Worm (Caenorhabditis elegans): ENCODE data around the gene vit-5.

The vit-5 gene

ce11 chrX:3380167-3380566 is 23.1 kb upstream of the vit-5 start, which contains the start of gene ZK563.7:
Gene ZK563.7 (plus strand): TSS chrX:3380467.
- TF ChIP-seq egl-5 (tag; optimal IDR thresholded peaks at IDR 0.05) (no peak), daf-12 (tag; optimal IDR thresholded peaks at IDR 0.05) (no peak), nhr-76 (tag; optimal IDR thresholded peaks at IDR 0.05) (no peak)

- TF ChIP-seq fkh-2 (tag; optimal IDR thresholded peaks at IDR 0.05): no peak
- no peak for TF ChIP-seq mdl-1 (tag; optimal IDR thresholded peaks at IDR 0.05)
- no peak for TF ChIP-seq lin-39 (tag; optimal IDR thresholded peaks at IDR 0.05)
- no peak for TF ChIP-seq daf-12 (tag; optimal IDR thresholded peaks at IDR 0.05)
- TF ChIP-seq nhr-77 (tag; optimal IDR thresholded peaks at IDR 0.05): no peak
- no peak for TF ChIP-seq egl-5 (tag; optimal IDR thresholded peaks at IDR 0.05)
- no peak for TF ChIP-seq pha-4 (tag; optimal IDR thresholded peaks at IDR 0.05)
- TF ChIP-seq elt-3 (tag; optimal IDR thresholded peaks at IDR 0.05): no peak
- no peak for TF ChIP-seq ceh-9 (tag; optimal IDR thresholded peaks at IDR 0.05)
- no peak for TF ChIP-seq mml-1 (tag; optimal IDR thresholded peaks at IDR 0.05)
- no peak for TF ChIP-seq nhr-67 (tag; optimal IDR thresholded peaks at IDR 0.05)
- TF ChIP-seq nhr-25 (tag; optimal IDR thresholded peaks at IDR 0.05): no peak
- TF ChIP-seq aly-2 (tag; optimal IDR thresholded peaks at IDR 0.05): no peak
- no peak for TF ChIP-seq sea-2 (GFP tag; optimal IDR thresholded peaks at IDR 0.05)
- TF ChIP-seq nhr-23 (tag; optimal IDR thresholded peaks at IDR 0.05): no peak
- TF ChIP-seq zag-1 (tag; optimal IDR thresholded peaks at IDR 0.05): no peak
Measured at ce11 chrX:3385362-3385761, 17.9 kb upstream of the vit-5 start, which contains the start of gene acp-1. Gene acp-1 (minus strand): TSS chrX:3385462.

- TF ChIP-seq elt-2 (tag; optimal IDR thresholded peaks at IDR 0.05) (no peak), tbx-2 (tag; optimal IDR thresholded peaks at IDR 0.05) (no peak), egl-5 (tag; optimal IDR thresholded peaks at IDR 0.05) (no peak), lin-15B (tag; optimal IDR thresholded peaks at IDR 0.05) (no peak), nhr-12 (tag; optimal IDR thresholded peaks at IDR 0.05) (no peak)
Measured at ce11 chrX:3393562-3393961, 9.7 kb upstream of the vit-5 start, which contains the start of gene slcf-2. Gene slcf-2 (plus strand): TSS chrX:3393862.

ce11 chrX:3396735-3397134 is 6.5 kb upstream of the vit-5 start:
- TF ChIP-seq nhr-28 (tag; optimal IDR thresholded peaks at IDR 0.05) (no peak), elt-1 (tag; optimal IDR thresholded peaks at IDR 0.05) (peak; percentile 75)

DNA sequence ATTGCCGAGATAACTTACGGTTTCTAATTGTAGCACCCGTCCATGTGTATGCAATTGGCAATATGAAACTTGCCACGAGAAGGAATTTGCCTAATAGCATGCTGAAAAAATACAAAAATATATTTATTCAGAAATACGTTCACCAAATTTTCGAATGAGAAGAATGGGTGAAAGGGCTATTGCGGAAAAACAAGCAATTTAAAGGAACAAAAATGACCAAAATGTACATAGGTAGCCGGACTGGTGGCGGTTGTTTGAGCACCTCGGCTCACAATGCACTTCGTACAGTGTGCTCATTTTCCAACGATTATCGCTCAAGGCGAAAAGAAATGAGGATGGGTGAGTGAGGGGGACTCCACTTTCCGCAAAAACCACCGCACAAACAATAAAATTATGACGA is 3.4 kb upstream of the vit-5 start, which contains the start of gene cht-1:
Gene cht-1 (minus strand): TSS at position 101 of the 400 bp plus-strand sequence.
- TF ChIP-seq jun-1 (tag; optimal IDR thresholded peaks at IDR 0.05) (no peak), aly-2 (tag; optimal IDR thresholded peaks at IDR 0.05) (no peak)

DNA sequence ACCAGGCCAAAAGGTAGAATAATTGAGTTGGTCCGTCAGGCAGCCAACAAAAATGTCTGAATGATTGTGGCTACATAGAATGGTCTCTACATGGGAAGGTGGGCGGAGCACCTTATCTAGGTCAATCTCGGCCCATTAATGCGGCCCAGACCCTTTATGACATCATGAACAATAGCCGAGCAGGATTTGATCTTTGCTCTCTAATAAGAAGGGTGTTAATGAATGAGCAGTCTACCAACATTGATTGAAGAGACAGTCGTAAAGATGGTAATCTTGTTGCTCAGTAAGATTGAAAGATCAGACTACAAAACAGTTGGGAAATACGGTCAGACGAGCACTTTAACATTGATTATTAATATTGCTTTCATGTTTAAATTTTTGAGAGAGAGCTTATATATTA is 2.9 kb upstream of the vit-5 start:
- no peak for TF ChIP-seq nhr-76 (tag; optimal IDR thresholded peaks at IDR 0.05)
- TF ChIP-seq snpc-4 (tag; optimal IDR thresholded peaks at IDR 0.05): no peak
- no peak for TF ChIP-seq R02D3.7 (tag; optimal IDR thresholded peaks at IDR 0.05)
- no peak for TF ChIP-seq tbx-2 (tag; optimal IDR thresholded peaks at IDR 0.05)
- TF ChIP-seq ceh-9 (tag; optimal IDR thresholded peaks at IDR 0.05): no peak
- TF ChIP-seq aly-2 (tag; optimal IDR thresholded peaks at IDR 0.05): no peak
- TF ChIP-seq nhr-28 (tag; optimal IDR thresholded peaks at IDR 0.05): no peak
- TF ChIP-seq nfya-1 (tag; optimal IDR thresholded peaks at IDR 0.05; ENCODE audit: insufficient read depth): no peak
- no peak for TF ChIP-seq daf-12 (tag; optimal IDR thresholded peaks at IDR 0.05)
- no peak for TF ChIP-seq nhr-43 (tag; optimal IDR thresholded peaks at IDR 0.05; ENCODE audit: poor library complexity, severe bottlenecking)
- no peak for TF ChIP-seq fkh-10 (GFP tag; optimal IDR thresholded peaks at IDR 0.05)
- no peak for TF ChIP-seq ZK546.5 (tag; optimal IDR thresholded peaks at IDR 0.05)
- TF ChIP-seq jun-1 (tag; optimal IDR thresholded peaks at IDR 0.05): no peak
- no peak for TF ChIP-seq elt-1 (tag; optimal IDR thresholded peaks at IDR 0.05)
- no peak for TF ChIP-seq fos-1 (tag; optimal IDR thresholded peaks at IDR 0.05)
- no peak for TF ChIP-seq elt-2 (tag; optimal IDR thresholded peaks at IDR 0.05)
- no peak for TF ChIP-seq egl-5 (tag; optimal IDR thresholded peaks at IDR 0.05)
- no peak for TF ChIP-seq hmg-11 (tag; optimal IDR thresholded peaks at IDR 0.05)
- TF ChIP-seq eor-1 (tag; optimal IDR thresholded peaks at IDR 0.05): no peak

All from whole organism, L3 larva.